Worm (Caenorhabditis elegans) whole organism, L3 larva: ENCODE results near the gene R07B1.5.
A peak's percentile ranks its signal among the peaks of the same experiment; 100 is the strongest.

Experiments
- R02D3.7 ChIP-seq: fragments of 150-350 bp; optimal IDR thresholded peaks from 2 replicates; lab custom pipeline; 2014; ENCODE audit warnings: missing biosample characterization, missing genetic modification characterization
- ZK546.5 ChIP-seq: sonication (generic microtip); optimal IDR thresholded peaks from 2 replicates; lab custom pipeline; 2017; ENCODE audit warnings: missing biosample characterization, missing genetic modification characterization
- aly-2 ChIP-seq: fragments of 150-350 bp; optimal IDR thresholded peaks from 2 replicates; lab custom pipeline; 2014; ENCODE audit warnings: missing biosample characterization, missing genetic modification characterization
- ama-1 ChIP-seq: fragments of 150-350 bp; optimal IDR thresholded peaks from 2 replicates; lab custom pipeline; 2018
- ceh-28 ChIP-seq: fragments of 150-350 bp; optimal IDR thresholded peaks from 2 replicates; lab custom pipeline; 2014; ENCODE audit warnings: missing biosample characterization, missing genetic modification reagents, missing genetic modification characterization
- ceh-82 ChIP-seq: fragments of 150-350 bp; optimal IDR thresholded peaks from 2 replicates; lab custom pipeline; 2014; ENCODE audit warnings: missing biosample characterization, missing genetic modification characterization
- ceh-9 ChIP-seq: sonication (generic microtip); optimal IDR thresholded peaks from 2 replicates; lab custom pipeline; 2018; ENCODE audit warnings: missing biosample characterization, missing genetic modification characterization
- daf-12 ChIP-seq: fragments of 150-350 bp; optimal IDR thresholded peaks from 2 replicates; lab custom pipeline; 2014; ENCODE audit warnings: missing biosample characterization, missing genetic modification reagents, missing genetic modification characterization
- egl-27 ChIP-seq: sonication (generic microtip); optimal IDR thresholded peaks from 4 replicates; lab custom pipeline; 2017; ENCODE audit warnings: missing biosample characterization, missing genetic modification reagents, missing genetic modification characterization
- egl-5 ChIP-seq: fragments of 150-350 bp; optimal IDR thresholded peaks from 2 replicates; lab custom pipeline; 2017; ENCODE audit warnings: missing biosample characterization, missing genetic modification reagents, missing genetic modification characterization, inconsistent platforms
- elt-2 ChIP-seq: sonication (generic microtip); optimal IDR thresholded peaks from 2 replicates; lab custom pipeline; 2016; ENCODE audit warnings: missing genetic modification reagents, mild to moderate bottlenecking, missing genetic modification characterization, missing compliant biosample characterization
- elt-3 ChIP-seq, 3 experiments: fragments of 150-350 bp in 1 of 3; sonication (generic microtip) in 2 of 3; optimal IDR thresholded peaks; 2 replicates in 2 of 3; 4 replicates in 1 of 3; lab custom pipeline; 2014 to 2017; ENCODE audit warnings: missing biosample characterization in 3 of 3, missing genetic modification characterization in 3 of 3
- fkh-10 ChIP-seq: sonication (generic microtip); optimal IDR thresholded peaks from 2 replicates; lab custom pipeline; 2017; ENCODE audit warnings: missing biosample characterization, missing genetic modification reagents, missing genetic modification characterization
- hmg-11 ChIP-seq: sonication (generic microtip); optimal IDR thresholded peaks from 2 replicates; lab custom pipeline; 2016; ENCODE audit warnings: missing genetic modification characterization, missing compliant biosample characterization
- jun-1 ChIP-seq: fragments of 150-350 bp; optimal IDR thresholded peaks from 2 replicates; lab custom pipeline; 2014; ENCODE audit warnings: missing biosample characterization, missing genetic modification reagents, missing genetic modification characterization
- lin-15B ChIP-seq: fragments of 150-350 bp; optimal IDR thresholded peaks from 2 replicates; lab custom pipeline; 2014; ENCODE audit warnings: missing biosample characterization, missing genetic modification characterization
- lin-39 ChIP-seq: fragments of 150-350 bp; optimal IDR thresholded peaks from 2 replicates; lab custom pipeline; 2018; ENCODE audit warnings: missing biosample characterization, missing genetic modification reagents, missing genetic modification characterization
- lsy-12 ChIP-seq: sonication (generic microtip); optimal IDR thresholded peaks from 2 replicates; lab custom pipeline; 2016; ENCODE audit warnings: mild to moderate bottlenecking, missing genetic modification characterization, missing compliant biosample characterization
- mdl-1 ChIP-seq: fragments of 150-350 bp; optimal IDR thresholded peaks from 2 replicates; lab custom pipeline; 2014; ENCODE audit warnings: missing biosample characterization, missing genetic modification characterization
- mml-1 ChIP-seq: fragments of 150-350 bp; sonication (generic microtip); optimal IDR thresholded peaks from 3 replicates; lab custom pipeline; 2014; ENCODE audit warnings: missing biosample characterization, missing genetic modification characterization
- nfya-1 ChIP-seq: sonication (generic microtip); optimal IDR thresholded peaks from 2 replicates; lab custom pipeline; 2017; ENCODE audit warnings: missing genetic modification characterization, mild to moderate bottlenecking, missing compliant biosample characterization, antibody characterized with exemption, moderate library complexity; ENCODE audit not compliant: insufficient read depth
- nhr-11 ChIP-seq: fragments of 150-350 bp; optimal IDR thresholded peaks from 2 replicates; lab custom pipeline; 2014; ENCODE audit warnings: missing biosample characterization, missing genetic modification characterization
- nhr-12 ChIP-seq: fragments of 150-350 bp; optimal IDR thresholded peaks from 2 replicates; lab custom pipeline; 2014; ENCODE audit warnings: missing biosample characterization, missing genetic modification characterization
- nhr-23 ChIP-seq: fragments of 150-350 bp; optimal IDR thresholded peaks from 2 replicates; lab custom pipeline; 2014; ENCODE audit warnings: missing biosample characterization, missing genetic modification reagents, missing genetic modification characterization
- nhr-237 ChIP-seq: fragments of 150-350 bp; optimal IDR thresholded peaks from 2 replicates; lab custom pipeline; 2014; ENCODE audit warnings: missing biosample characterization, missing genetic modification characterization
- nhr-25 ChIP-seq: sonication (generic microtip); optimal IDR thresholded peaks from 2 replicates; lab custom pipeline; 2017; ENCODE audit warnings: missing biosample characterization, missing genetic modification characterization
- nhr-28 ChIP-seq: fragments of 150-350 bp; optimal IDR thresholded peaks from 2 replicates; lab custom pipeline; 2014; ENCODE audit warnings: missing biosample characterization, missing genetic modification characterization
- nhr-43 ChIP-seq: sonication (generic microtip); optimal IDR thresholded peaks from 2 replicates; lab custom pipeline; 2016; ENCODE audit warnings: mild to moderate bottlenecking, missing genetic modification characterization, missing compliant biosample characterization; ENCODE audit not compliant: poor library complexity, severe bottlenecking
- nhr-67 ChIP-seq: fragments of 150-350 bp; optimal IDR thresholded peaks from 2 replicates; lab custom pipeline; 2014; ENCODE audit warnings: missing biosample characterization, missing genetic modification characterization
- nhr-77 ChIP-seq: fragments of 150-350 bp; optimal IDR thresholded peaks from 2 replicates; lab custom pipeline; 2014; ENCODE audit warnings: missing biosample characterization, missing genetic modification characterization
- sea-2 ChIP-seq: fragments of 150-350 bp; sonication (generic microtip); optimal IDR thresholded peaks from 4 replicates; lab custom pipeline; 2014; ENCODE audit warnings: missing biosample characterization, missing genetic modification reagents, missing genetic modification characterization
- skn-1 ChIP-seq: fragments of 150-350 bp; optimal IDR thresholded peaks from 2 replicates; lab custom pipeline; 2014; ENCODE audit warnings: missing biosample characterization, missing genetic modification characterization
- zag-1 ChIP-seq: fragments of 150-350 bp; optimal IDR thresholded peaks from 2 replicates; lab custom pipeline; 2014; ENCODE audit warnings: missing biosample characterization, missing genetic modification characterization
- ztf-11 ChIP-seq: fragments of 150-350 bp; optimal IDR thresholded peaks from 2 replicates; lab custom pipeline; 2014; ENCODE audit warnings: missing biosample characterization, missing genetic modification characterization

Gene R07B1.5

DNA sequence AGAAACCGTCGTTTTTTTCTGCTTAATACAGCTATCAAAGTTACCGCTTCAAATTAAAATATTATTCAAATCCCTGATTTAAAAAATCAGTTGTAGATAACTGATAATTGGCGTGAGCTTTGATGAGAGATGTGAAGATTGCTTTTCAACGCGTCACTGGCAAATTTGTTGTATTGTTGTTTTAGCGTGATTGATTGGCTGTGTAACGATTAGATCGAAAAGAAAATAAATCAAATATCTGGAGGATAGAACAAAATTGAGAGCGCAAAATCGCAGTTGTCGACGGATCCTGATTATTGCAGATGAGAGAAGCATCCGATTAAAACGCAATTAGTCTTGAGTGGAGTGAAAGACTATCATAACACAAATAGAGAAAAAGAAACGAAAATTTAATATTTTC is 22.5 kb upstream of the R07B1.5 start:
- TF ChIP-seq ZK546.5 (tag; lab: Kevin White, UChicago) (no peak), egl-5 (no peak)
- TF ChIP-seq, all 47 proteins: peak for 0

DNA sequence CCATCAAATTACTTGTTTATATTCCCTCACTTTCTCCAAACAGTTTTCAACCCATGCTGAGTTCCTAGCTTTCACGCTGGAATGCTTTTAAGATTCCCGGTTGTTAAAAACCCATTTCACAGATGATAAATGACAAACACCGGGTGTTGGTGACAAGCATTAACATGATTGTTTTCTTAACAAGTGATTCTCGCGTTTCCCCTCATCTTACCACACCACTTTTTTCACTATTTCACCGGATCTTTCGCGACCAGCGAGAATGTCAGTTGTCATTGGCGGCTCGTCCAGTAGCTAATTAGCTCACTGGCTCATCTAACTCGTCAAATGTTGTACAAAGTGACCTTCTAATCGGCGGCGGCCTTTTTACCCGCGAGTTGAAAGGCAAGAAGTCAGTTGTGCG is 21.3 kb upstream of the R07B1.5 start:
- TF ChIP-seq nhr-67 = no peak
- no peak for TF ChIP-seq ztf-11 (tag; lab: Kevin White, UChicago)
- TF ChIP-seq lin-39 (tag; lab: Kevin White, UChicago) = peak; percentile 22
- TF ChIP-seq lin-15B (tag; lab: Kevin White, UChicago) = no peak
- no peak for TF ChIP-seq daf-12 (tag; lab: Kevin White, UChicago)
- TF ChIP-seq nhr-12 (tag; lab: Kevin White, UChicago) = no peak
- TF ChIP-seq nhr-25 = no peak
- no peak for TF ChIP-seq lsy-12 (tag; lab: Kevin White, UChicago)
- TF ChIP-seq ceh-9 = no peak
- TF ChIP-seq ceh-82 (tag; lab: Kevin White, UChicago) = no peak
- peak; percentile 85 for TF ChIP-seq egl-5
- TF ChIP-seq jun-1 (tag; lab: Kevin White, UChicago) = no peak
- TF ChIP-seq nfya-1 = peak; percentile 25
- no peak for TF ChIP-seq ceh-28
- TF ChIP-seq zag-1 (tag; lab: Kevin White, UChicago) = no peak
- TF ChIP-seq nhr-11 (tag; lab: Kevin White, UChicago) = no peak
- no peak for TF ChIP-seq mml-1 (tag; lab: Kevin White, UChicago)
- no peak for TF ChIP-seq elt-3 (tag; optimal IDR thresholded peaks at IDR 0.05; lab: Kevin White, UChicago)
- no peak for TF ChIP-seq hmg-11 (tag; lab: Kevin White, UChicago)
- no peak for TF ChIP-seq nhr-237
- TF ChIP-seq R02D3.7 (tag; lab: Kevin White, UChicago) = no peak

DNA sequence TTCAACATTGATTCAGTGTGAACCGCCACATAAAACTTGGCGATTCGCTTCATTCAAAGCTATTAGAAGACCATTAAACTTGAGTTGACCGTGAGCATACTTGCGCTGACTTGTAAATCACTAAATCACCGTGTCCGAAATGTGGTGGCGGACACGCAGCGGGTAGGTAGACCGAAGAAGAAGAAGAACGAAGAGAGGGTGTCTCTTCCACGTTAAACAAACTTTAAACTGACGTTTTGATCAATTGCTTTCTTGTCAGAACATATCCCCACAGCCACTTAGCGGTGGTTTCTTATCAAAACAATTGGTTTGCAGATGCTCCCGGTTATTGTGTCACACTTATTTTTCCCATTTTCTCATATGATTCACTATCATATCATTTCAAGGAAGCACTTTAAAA is 19.8 kb upstream of the R07B1.5 start:
- TF ChIP-seq egl-5 (peak; percentile 16), nhr-28 (no peak)

DNA sequence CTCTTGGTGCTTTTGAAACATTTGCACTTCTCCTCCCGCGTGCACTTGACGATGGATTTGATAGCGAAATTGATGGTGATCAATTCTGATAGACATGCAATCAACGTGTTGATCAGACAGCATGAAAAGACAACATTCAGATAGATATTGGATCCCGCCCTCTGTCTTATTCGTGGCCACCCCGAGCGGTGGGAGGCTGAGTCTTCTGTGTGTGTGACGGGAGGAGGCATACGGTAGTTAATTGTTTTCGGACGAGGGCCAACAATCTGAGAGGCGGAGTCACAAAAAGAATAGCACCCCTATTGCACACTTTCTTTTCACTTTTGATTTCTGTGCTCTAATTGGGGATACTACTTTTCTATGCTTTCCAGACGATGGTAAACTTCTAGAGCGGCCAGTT is 17.5 kb upstream of the R07B1.5 start:
- TF ChIP-seq aly-2 (tag; lab: Kevin White, UChicago) = no peak
- TF ChIP-seq nfya-1 = peak; percentile 26

- TF ChIP-seq mml-1 (tag; lab: Kevin White, UChicago) (no peak), mdl-1 (no peak), nhr-28 (no peak), ceh-82 (tag; lab: Kevin White, UChicago) (no peak), nhr-237 (no peak), nhr-77 (tag; lab: Kevin White, UChicago) (no peak), fkh-10 (GFP tag; lab: Kevin White, UChicago) (no peak)
Measured at ce11 chrX:9846975-9847374, 16.4 kb upstream of the R07B1.5 start, which contains the start of gene vab-15. TSS of gene vab-15 (plus strand) at chrX:9847275.

DNA sequence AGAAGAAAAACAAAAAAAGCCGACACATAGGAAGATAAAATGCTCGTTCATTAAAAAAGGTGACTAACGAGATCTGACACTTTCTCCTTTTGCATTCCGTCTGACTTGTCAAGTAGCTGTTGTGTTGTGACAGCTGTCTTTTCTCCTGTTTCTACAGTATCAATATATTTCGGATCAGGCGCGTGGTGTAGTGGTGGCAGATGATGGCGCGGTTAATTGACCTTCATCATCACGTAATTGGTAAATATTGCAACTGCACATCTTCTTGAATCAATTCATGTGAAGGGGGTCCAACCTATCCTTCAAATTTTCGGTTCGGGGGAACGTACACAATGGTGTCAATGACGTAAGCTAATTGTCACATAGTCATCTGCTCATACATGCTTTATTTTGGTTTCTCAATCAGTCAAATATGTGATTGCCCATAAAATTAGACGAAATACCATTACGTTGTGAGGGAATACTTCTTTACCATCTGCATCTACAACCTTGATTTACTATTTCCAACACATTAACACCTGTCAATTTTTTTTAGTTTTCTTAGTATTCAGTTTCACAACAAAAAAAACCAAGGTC is 15.1 kb upstream of the R07B1.5 start:
- no peak for TF ChIP-seq elt-2 (tag; lab: Kevin White, UChicago)
- TF ChIP-seq egl-27 (tag; lab: Kevin White, UChicago) = no peak
- no peak for TF ChIP-seq mdl-1
- no peak for TF ChIP-seq ama-1 (lab: Kevin White, UChicago)
- TF ChIP-seq hmg-11 (tag; lab: Kevin White, UChicago) = no peak
- no peak for TF ChIP-seq ceh-28
- TF ChIP-seq daf-12 (tag; lab: Kevin White, UChicago) = no peak
- no peak for TF ChIP-seq jun-1 (tag; lab: Kevin White, UChicago)
- no peak for TF ChIP-seq sea-2 (GFP tag; lab: Kevin White, UChicago)
- TF ChIP-seq nhr-23 (tag; lab: Kevin White, UChicago) = no peak
- no peak for TF ChIP-seq nhr-43 (tag; lab: Kevin White, UChicago)
- no peak for TF ChIP-seq skn-1 (tag; lab: Kevin White, UChicago)
